Fruit fly (Drosophila melanogaster): ENCODE results near the gene JMJD6.

JMJD6 gene

dm6 chr3R:22405639-22406038, 43.5 kb upstream of the JMJD6 start, which contains the start of gene CG13855:
Gene CG13855 (plus strand): TSS chr3R:22405939.
- TF ChIP-seq CG10321 (GFP tag; IDR thresholded peaks at IDR 0.05) (no peak), prd (optimal IDR thresholded peaks at IDR 0.05) (no peak), prd (GFP tag; IDR thresholded peaks at IDR 0.05) (no peak), CG5180 (GFP tag; optimal IDR thresholded peaks at IDR 0.05) (no peak), PHDP (tag; optimal IDR thresholded peaks at IDR 0.05) (no peak), Ravus (GFP tag; IDR thresholded peaks at IDR 0.05) (no peak), nerfin-1 (tag; optimal IDR thresholded peaks at IDR 0.05) (no peak), Hey (tag; optimal IDR thresholded peaks at IDR 0.05) (no peak), nau (GFP tag; optimal IDR thresholded peaks at IDR 0.05) (no peak), peb (GFP tag; IDR thresholded peaks at IDR 0.05) (no peak), CG1792 (GFP tag; optimal IDR thresholded peaks at IDR 0.05) (no peak), CG15696 (tag; optimal IDR thresholded peaks at IDR 0.05) (no peak), psq (GFP tag; optimal IDR thresholded peaks at IDR 0.05) (no peak), pros (GFP tag; optimal IDR thresholded peaks at IDR 0.05) (no peak), al (GFP tag; IDR thresholded peaks at IDR 0.05) (no peak), az2 (GFP tag; optimal IDR thresholded peaks at IDR 0.05) (no peak), Stat92E (GFP tag; optimal IDR thresholded peaks at IDR 0.05) (no peak), CG6254 (GFP tag; optimal IDR thresholded peaks at IDR 0.05) (no peak), CG2712 (tag; optimal IDR thresholded peaks at IDR 0.05) (no peak)

DNA sequence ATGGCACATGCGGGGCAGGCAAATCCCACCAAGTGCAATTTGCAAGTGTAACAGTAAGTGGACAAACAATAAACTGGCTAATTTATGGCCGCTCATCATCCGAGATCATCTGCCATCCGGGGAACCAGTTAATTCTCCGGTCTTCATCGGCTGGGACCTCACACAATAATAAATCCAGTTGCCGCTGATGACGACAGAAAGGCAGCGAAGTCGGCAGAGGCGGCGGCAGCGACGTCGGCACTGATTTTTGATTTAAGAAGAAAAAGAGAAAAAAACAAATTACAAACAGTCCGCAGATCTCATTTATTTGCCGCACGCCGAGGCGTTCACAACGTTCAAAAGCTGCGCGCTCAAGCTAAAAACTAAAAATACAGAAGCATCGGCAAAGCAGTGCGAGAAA, 40.2 kb upstream of the JMJD6 start, which contains the start of gene CG13856:
TSS of gene CG13856 (plus strand) at position 301 of the 400 bp plus-strand sequence.
- peak; percentile 17; the same call in 1 of the 2 replicates for TF ChIP-seq Adf1 (GFP tag; IDR thresholded peaks at IDR 0.05)
- no peak for TF ChIP-seq CG13123 (GFP tag; optimal IDR thresholded peaks at IDR 0.05)

DNA sequence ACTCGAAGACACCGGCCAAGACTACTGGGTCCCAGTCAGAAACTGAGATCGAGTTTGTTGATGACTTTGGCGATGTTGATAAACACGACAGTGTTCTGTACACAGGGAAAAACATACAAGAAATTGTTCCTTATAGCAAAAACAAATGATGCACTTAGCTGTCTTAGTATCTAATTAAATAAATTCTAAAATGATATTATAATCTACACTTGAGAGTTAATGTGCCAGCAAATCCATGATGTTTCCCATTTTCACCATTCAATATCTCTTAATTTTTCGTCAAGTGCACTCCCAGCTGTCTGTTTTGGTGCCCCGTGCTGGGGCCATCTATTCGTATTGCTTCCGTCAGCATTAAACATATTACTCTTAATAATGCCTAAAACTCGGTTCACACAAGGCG, 38.1 kb upstream of the JMJD6 start:
- no peak for TF ChIP-seq CG14050 (GFP tag; IDR thresholded peaks at IDR 0.05)
- peak; percentile 29; the same call in 1 of the 2 replicates for TF ChIP-seq CG14014 (GFP tag; IDR thresholded peaks at IDR 0.05)
- peak; percentile 53; the same call in 1 of the 2 replicates for TF ChIP-seq HLH3B (GFP tag; IDR thresholded peaks at IDR 0.05)
- peak; percentile 30 for TF ChIP-seq Oli (tag; optimal IDR thresholded peaks at IDR 0.05)
- TF ChIP-seq usp (GFP tag; optimal IDR thresholded peaks at IDR 0.05) = no peak
- TF ChIP-seq mirr (GFP tag; optimal IDR thresholded peaks at IDR 0.05) = no peak
- TF ChIP-seq Mad (GFP tag; optimal IDR thresholded peaks at IDR 0.05) = no peak
- TF ChIP-seq CG31224 (GFP tag; IDR thresholded peaks at IDR 0.05) = peak; percentile 42; the same call in 1 of the 2 replicates
- TF ChIP-seq CG17802 (tag; optimal IDR thresholded peaks at IDR 0.05) = no peak
- no peak for TF ChIP-seq CG12104 (GFP tag; optimal IDR thresholded peaks at IDR 0.05)
- peak; percentile 18 for TF ChIP-seq CG15514 (GFP tag; optimal IDR thresholded peaks at IDR 0.05)
- peak; percentile 73 for TF ChIP-seq slbo (GFP tag; IDR thresholded peaks at IDR 0.05)
- TF ChIP-seq Abd-B (GFP tag; optimal IDR thresholded peaks at IDR 0.05) = peak; percentile 30
- TF ChIP-seq BEAF-32 (GFP tag; optimal IDR thresholded peaks at IDR 0.05) = no peak
- TF ChIP-seq insv (GFP tag; optimal IDR thresholded peaks at IDR 0.05) = no peak
- peak; percentile 40; the same call in 1 of the 2 replicates for TF ChIP-seq CG3847 (GFP tag; IDR thresholded peaks at IDR 0.05)
- TF ChIP-seq CG4617 (GFP tag; optimal IDR thresholded peaks at IDR 0.05; ENCODE audit: borderline replicate concordance) = no peak
- TF ChIP-seq ERR (GFP tag; optimal IDR thresholded peaks at IDR 0.05) = no peak
- TF ChIP-seq Pdp1 (GFP tag; optimal IDR thresholded peaks at IDR 0.05) = no peak
- no peak for TF ChIP-seq grau (tag; optimal IDR thresholded peaks at IDR 0.05)
- TF ChIP-seq CG3281 (GFP tag; optimal IDR thresholded peaks at IDR 0.05) = no peak
- peak; percentile 35; the same call in 1 of the 3 replicates for TF ChIP-seq Aef1 (GFP tag; IDR thresholded peaks at IDR 0.05)
- no peak for TF ChIP-seq CG32772 (GFP tag; IDR thresholded peaks at IDR 0.05)
- 0 out of 2 replicates have a peak, but pooled peaks have one; percentile 15 for TF ChIP-seq CG14667 (GFP tag; IDR thresholded peaks at IDR 0.05)
- no peak for TF ChIP-seq shn (GFP tag; optimal IDR thresholded peaks at IDR 0.05)
- peak; percentile 49; the same call in 1 of the 2 replicates for TF ChIP-seq Atf6 (GFP tag; IDR thresholded peaks at IDR 0.05)
- TF ChIP-seq CG4360 (GFP tag; IDR thresholded peaks at IDR 0.05) = no peak
- no peak for TF ChIP-seq Rx (GFP tag; IDR thresholded peaks at IDR 0.05)

All from whole organism, embryonic.